Fruit fly (Drosophila melanogaster) whole organism, wandering third instar larva: ENCODE data around the gene MagR.

Experiments used
- CG9705 ChIP-seq: fragments of 200-800 bp; sonication (Bioruptor generic); optimal IDR thresholded peaks from 2 replicates; lab custom pipeline; 2018; ENCODE audit warnings: missing biosample characterization, mild to moderate bottlenecking, missing genetic modification characterization
- HLH106 ChIP-seq: fragments of 200-800 bp; optimal IDR thresholded peaks from 3 replicates; lab custom pipeline; 2019; ENCODE audit warnings: missing biosample characterization, mild to moderate bottlenecking, missing genetic modification characterization, moderate library complexity
- Hr78 ChIP-seq: fragments of >200 bp; optimal IDR thresholded peaks from 2 replicates; lab custom pipeline; 2017; ENCODE audit warnings: missing biosample characterization, missing genetic modification characterization
- Hr83 ChIP-seq: fragments of 200-300 bp; sonication (Bioruptor generic); optimal IDR thresholded peaks from 2 replicates; lab custom pipeline; 2016; ENCODE audit warnings: missing biosample characterization, mild to moderate bottlenecking, missing genetic modification characterization, moderate library complexity; ENCODE audit not compliant: poor library complexity, severe bottlenecking
- Jra ChIP-seq: sonication (Bioruptor generic); optimal IDR thresholded peaks from 2 replicates; lab custom pipeline; 2016; ENCODE audit warnings: missing biosample characterization, missing genetic modification characterization
- Myc ChIP-seq: fragments of >200 bp; optimal IDR thresholded peaks from 2 replicates; lab custom pipeline; 2017
- usp ChIP-seq: fragments of >200 bp; optimal IDR thresholded peaks from 2 replicates; lab custom pipeline; 2017; ENCODE audit warnings: missing biosample characterization, missing genetic modification characterization

- TF ChIP-seq CG9705 (GFP tag; lab: Kevin White, UChicago): no peak
- no peak for TF ChIP-seq Myc (lab: Kevin White, UChicago)
- TF ChIP-seq usp (GFP tag; lab: Kevin White, UChicago): no peak
- no peak for TF ChIP-seq Hr83 (GFP tag; lab: Kevin White, UChicago)
- no peak for TF ChIP-seq HLH106 (tag; lab: Kevin White, UChicago)
- TF ChIP-seq Hr78 (GFP tag; lab: Kevin White, UChicago): no peak
- no peak for TF ChIP-seq Jra
Observed at dm6 chrX:15769457-15769856, 35.4 kb downstream of the MagR start, which contains the start of gene CG33172.
